Fruit fly (Drosophila melanogaster) Kc167 (cell line): ENCODE data around the gene CheB98a.

Source experiments
- insv ChIP-seq: fragments of >200 bp; optimal IDR thresholded peaks from 3 replicates; lab custom pipeline; 2018; ENCODE audit warnings: missing external identifiers
- psq ChIP-seq: fragments of >200 bp; optimal IDR thresholded peaks from 2 replicates; lab custom pipeline; 2017; ENCODE audit warnings: missing external identifiers

DNA sequence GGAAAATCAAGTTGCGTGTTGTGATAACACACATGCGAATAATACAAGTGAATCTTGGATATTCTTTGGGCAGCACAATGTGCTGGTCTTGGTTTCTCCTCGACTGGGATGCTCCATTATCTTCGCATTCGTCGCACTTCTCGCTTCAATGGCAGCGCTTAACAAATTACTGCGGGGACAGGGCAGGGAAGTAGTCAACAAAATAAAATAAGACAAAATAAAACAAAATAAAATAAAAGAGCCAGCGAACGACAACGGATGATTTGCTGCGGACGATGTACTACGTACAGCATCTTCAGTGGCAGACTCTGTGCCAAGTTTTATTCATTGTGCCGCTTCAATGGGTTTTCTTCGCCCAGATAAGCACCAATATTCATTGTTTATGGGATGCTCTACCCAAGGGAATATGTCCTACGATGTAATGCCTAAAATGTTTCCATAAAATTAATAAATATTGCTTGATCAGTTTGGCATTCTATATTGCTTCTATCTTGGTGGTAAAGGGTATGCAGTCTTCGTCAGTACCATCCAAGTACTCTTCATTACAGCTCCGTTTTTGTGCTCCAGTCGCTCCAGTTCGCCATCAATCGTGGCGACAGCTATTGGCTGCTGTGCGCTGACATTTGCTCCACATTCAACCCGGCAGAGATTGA, 40.5 kb downstream of the CheB98a start:
- no peak for TF ChIP-seq psq (lab: Kevin White, UChicago)
- no peak for TF ChIP-seq insv (lab: Kevin White, UChicago)
